Worm (Caenorhabditis elegans) whole organism, mixed stage, embryonic: ENCODE measurements around the gene M03F8.1.

Experiments used
- ces-1 ChIP-seq: fragments of 150-350 bp; optimal IDR thresholded peaks from 2 replicates; lab custom pipeline; 2014; ENCODE audit warnings: missing biosample characterization, missing genetic modification reagents, missing genetic modification characterization
- elt-1 ChIP-seq: sonication (generic microtip); optimal IDR thresholded peaks from 2 replicates; lab custom pipeline; 2017; ENCODE audit warnings: missing genetic modification characterization, mild to moderate bottlenecking, missing compliant biosample characterization, antibody characterized with exemption, moderate library complexity, borderline replicate concordance; ENCODE audit not compliant: insufficient read depth
- lin-13 ChIP-seq: fragments of 150-350 bp; optimal IDR thresholded peaks from 2 replicates; lab custom pipeline; 2014; ENCODE audit warnings: missing biosample characterization, missing genetic modification characterization
- nhr-12 ChIP-seq: fragments of 150-350 bp; optimal IDR thresholded peaks from 2 replicates; lab custom pipeline; 2014; ENCODE audit warnings: missing biosample characterization, missing genetic modification characterization
- nhr-237 ChIP-seq: fragments of 150-350 bp; optimal IDR thresholded peaks from 2 replicates; lab custom pipeline; 2014; ENCODE audit warnings: missing biosample characterization, missing genetic modification characterization
- nhr-76 ChIP-seq: sonication (generic microtip); optimal IDR thresholded peaks from 2 replicates; lab custom pipeline; 2017; ENCODE audit warnings: missing biosample characterization, missing genetic modification characterization
- pha-4 ChIP-seq: fragments of 150-350 bp; optimal IDR thresholded peaks from 2 replicates; lab custom pipeline; 2018; ENCODE audit warnings: missing biosample characterization, missing genetic modification reagents, missing genetic modification characterization
- snpc-4 ChIP-seq: fragments of 150-350 bp; optimal IDR thresholded peaks from 2 replicates; lab custom pipeline; 2014; ENCODE audit warnings: missing biosample characterization, missing genetic modification characterization
- unc-120 ChIP-seq: sonication (generic microtip); optimal IDR thresholded peaks from 2 replicates; lab custom pipeline; 2017; ENCODE audit warnings: missing genetic modification characterization, missing compliant biosample characterization; ENCODE audit not compliant: poor library complexity, severe bottlenecking
- unc-39 ChIP-seq: fragments of 150-350 bp; optimal IDR thresholded peaks from 2 replicates; lab custom pipeline; 2014; ENCODE audit warnings: missing biosample characterization, missing genetic modification characterization

ce11 chrV:5964658-5965178, 13.5 kb downstream of the M03F8.1 start:
- no peak for TF ChIP-seq elt-1 (tag; lab: Kevin White, UChicago)
- no peak for TF ChIP-seq pha-4 (tag; lab: Kevin White, UChicago)
- no peak for TF ChIP-seq unc-39 (tag; lab: Kevin White, UChicago)
- no peak for TF ChIP-seq nhr-12 (tag; lab: Kevin White, UChicago)
- no peak for TF ChIP-seq nhr-237 (tag; lab: Kevin White, UChicago)
- no peak for TF ChIP-seq ces-1 (GFP tag; lab: Kevin White, UChicago)
- no peak for TF ChIP-seq nhr-76
- no peak for TF ChIP-seq lin-13 (tag; lab: Kevin White, UChicago)
- peak; percentile 52 for TF ChIP-seq unc-120 (tag; lab: Kevin White, UChicago)
- no peak for TF ChIP-seq snpc-4
